Worm (Caenorhabditis elegans): ENCODE results near the gene T11F8.4.

ce11 chrIV:5476468-5476867, at the start of gene T11F8.4:
- TF ChIP-seq ztf-3 (GFP tag; optimal IDR thresholded peaks at IDR 0.05) (no peak), Y95B8A.8 (GFP tag; IDR thresholded peaks at IDR 0.05) (no peak), unc-62 (GFP tag; optimal IDR thresholded peaks at IDR 0.05) (no peak), bed-1 (GFP tag; IDR thresholded peaks at IDR 0.05) (no peak)

All from whole organism, young adult.